Fruit fly (Drosophila melanogaster) whole organism, adult: ENCODE measurements around the gene Frl.

Experiments
- CG11617 ChIP-seq: fragments of 200-800 bp; sonication (Bioruptor generic); optimal IDR thresholded peaks from 2 replicates; lab custom pipeline; 2017; ENCODE audit warnings: mild to moderate bottlenecking, missing biosample characterization, missing genetic modification reagents, missing genetic modification characterization
- CG12768 ChIP-seq: fragments of 200-800 bp; sonication (Bioruptor generic); optimal IDR thresholded peaks from 2 replicates; lab custom pipeline; 2017; ENCODE audit warnings: missing biosample characterization, missing genetic modification characterization, mild to moderate bottlenecking, moderate library complexity, missing genetic modification reagents
- CG14711 ChIP-seq: fragments of 200-800 bp; sonication (Bioruptor generic); optimal IDR thresholded peaks from 2 replicates; lab custom pipeline; 2018; ENCODE audit warnings: missing biosample characterization, mild to moderate bottlenecking, missing genetic modification characterization, moderate library complexity
- CG1620 ChIP-seq: fragments of 200-800 bp; sonication (Bioruptor generic); optimal IDR thresholded peaks from 2 replicates; lab custom pipeline; 2016; ENCODE audit warnings: missing biosample characterization, missing genetic modification characterization
- CG33017 ChIP-seq: fragments of 200-800 bp; sonication (Bioruptor generic); optimal IDR thresholded peaks from 2 replicates; lab custom pipeline; 2018; ENCODE audit warnings: missing biosample characterization, mild to moderate bottlenecking, missing genetic modification characterization, moderate library complexity
- CG5204 ChIP-seq: fragments of 200-800 bp; sonication (Bioruptor generic); optimal IDR thresholded peaks from 2 replicates; lab custom pipeline; 2016; ENCODE audit warnings: missing biosample characterization, missing genetic modification characterization
- CG7045 ChIP-seq: fragments of 200-800 bp; sonication (Bioruptor generic); optimal IDR thresholded peaks from 2 replicates; lab custom pipeline; 2017; ENCODE audit warnings: missing biosample characterization, mild to moderate bottlenecking, missing genetic modification characterization
- CG7101 ChIP-seq: fragments of 200-800 bp; sonication (Bioruptor generic); optimal IDR thresholded peaks from 2 replicates; lab custom pipeline; 2018; ENCODE audit warnings: missing biosample characterization, mild to moderate bottlenecking, missing genetic modification characterization, moderate library complexity
- Clk ChIP-seq: fragments of 200-800 bp; sonication (Bioruptor generic); optimal IDR thresholded peaks from 2 replicates; lab custom pipeline; 2017; ENCODE audit warnings: missing biosample characterization, missing genetic modification characterization
- Crg-1 ChIP-seq: fragments of 200-800 bp; sonication (Bioruptor generic); optimal IDR thresholded peaks from 2 replicates; lab custom pipeline; 2016; ENCODE audit warnings: missing biosample characterization, missing genetic modification characterization
- Hr96 ChIP-seq: fragments of 200-800 bp; sonication (Bioruptor generic); optimal IDR thresholded peaks from 2 replicates; lab custom pipeline; 2016; ENCODE audit warnings: missing biosample characterization, missing genetic modification characterization
- Mnt ChIP-seq: fragments of 200-800 bp; sonication (Bioruptor generic); optimal IDR thresholded peaks from 2 replicates; lab custom pipeline; 2016; ENCODE audit warnings: missing biosample characterization, mild to moderate bottlenecking, missing genetic modification characterization
- bab1 ChIP-seq: fragments of 200-800 bp; sonication (Bioruptor generic); optimal IDR thresholded peaks from 3 replicates; lab custom pipeline; 2019; ENCODE audit warnings: missing biosample characterization, mild to moderate bottlenecking, missing genetic modification characterization, moderate library complexity
- cic ChIP-seq: fragments of 200-800 bp; sonication (Bioruptor generic); optimal IDR thresholded peaks from 2 replicates; lab custom pipeline; 2017; ENCODE audit warnings: missing biosample characterization, mild to moderate bottlenecking, missing genetic modification characterization, moderate library complexity
- cnc ChIP-seq, 2 experiments: fragments of >200 bp; optimal IDR thresholded peaks; 2 replicates each; lab custom pipeline; 2017
- kay ChIP-seq: fragments of 200-800 bp; sonication (Bioruptor generic); peaks from one replicate; lab custom pipeline; 2016; ENCODE audit warnings: missing biosample characterization, missing genetic modification characterization, borderline replicate concordance
- ovo ChIP-seq: fragments of 200-800 bp; sonication (Bioruptor generic); optimal IDR thresholded peaks from 2 replicates; lab custom pipeline; 2016; ENCODE audit warnings: missing biosample characterization, missing genetic modification characterization
- pad ChIP-seq: fragments of 200-800 bp; sonication (Bioruptor generic); optimal IDR thresholded peaks from 3 replicates; lab custom pipeline; 2017; ENCODE audit warnings: missing biosample characterization, missing genetic modification characterization, mild to moderate bottlenecking, moderate library complexity, missing genetic modification reagents
- tj ChIP-seq: fragments of 200-800 bp; sonication (Bioruptor generic); optimal IDR thresholded peaks from 3 replicates; lab custom pipeline; 2017; ENCODE audit warnings: missing biosample characterization, mild to moderate bottlenecking, missing genetic modification characterization, moderate library complexity
- toe ChIP-seq: fragments of 200-800 bp; sonication (Bioruptor generic); optimal IDR thresholded peaks from 2 replicates; lab custom pipeline; 2016; ENCODE audit warnings: missing biosample characterization, missing genetic modification characterization

The Frl gene

dm6 chr3L:14111411-14111810 is 58.4 kb downstream of the Frl start:
- TF ChIP-seq CG33017: no peak
- peak; percentile 0 for TF ChIP-seq Mnt (GFP tag; lab: Kevin White, UChicago)
- TF ChIP-seq cnc (optimal IDR thresholded peaks at IDR 0.05; lab: Kevin White, UChicago): no peak
- TF ChIP-seq pad (GFP tag; lab: Kevin White, UChicago): peak; percentile 15
- peak; percentile 49 for TF ChIP-seq ovo (GFP tag; lab: Kevin White, UChicago)
- TF ChIP-seq Crg-1 (GFP tag; lab: Kevin White, UChicago): no peak
- no peak for TF ChIP-seq CG7045
- TF ChIP-seq toe (GFP tag; lab: Kevin White, UChicago): peak; percentile 60
- TF ChIP-seq Hr96 (GFP tag; lab: Kevin White, UChicago): peak; percentile 60
- no peak for TF ChIP-seq CG5204 (GFP tag; lab: Kevin White, UChicago)
- TF ChIP-seq cic (GFP tag; lab: Kevin White, UChicago): no peak
- TF ChIP-seq kay (GFP tag; lab: Kevin White, UChicago): no peak
- TF ChIP-seq CG11617 (GFP tag; lab: Kevin White, UChicago): no peak
- TF ChIP-seq tj: no peak
- TF ChIP-seq bab1 (GFP tag; lab: Kevin White, UChicago): peak; percentile 85
- peak; percentile 73 for TF ChIP-seq CG1620 (GFP tag; lab: Kevin White, UChicago)
- TF ChIP-seq CG14711 (tag; lab: Kevin White, UChicago): no peak
- TF ChIP-seq CG7101: peak; percentile 44
- no peak for TF ChIP-seq CG12768 (GFP tag; lab: Kevin White, UChicago)
- no peak for TF ChIP-seq Clk (GFP tag; lab: Kevin White, UChicago)

- TF ChIP-seq CG11617 (GFP tag; lab: Kevin White, UChicago) (no peak), CG5204 (GFP tag; lab: Kevin White, UChicago) (no peak), tj (no peak), toe (GFP tag; lab: Kevin White, UChicago) (no peak), cic (GFP tag; lab: Kevin White, UChicago) (no peak), pad (GFP tag; lab: Kevin White, UChicago) (no peak), cnc (optimal IDR thresholded peaks at IDR 0.05; lab: Kevin White, UChicago) (no peak), Mnt (GFP tag; lab: Kevin White, UChicago) (no peak), Clk (GFP tag; lab: Kevin White, UChicago) (no peak), CG7101 (no peak)
Measured at dm6 chr3L:14112899-14113430, 60.0 kb downstream of the Frl start.

- TF ChIP-seq cnc (optimal IDR thresholded peaks at IDR 0.05; lab: Kevin White, UChicago) (no peak), kay (GFP tag; lab: Kevin White, UChicago) (no peak), tj (no peak), Clk (GFP tag; lab: Kevin White, UChicago) (no peak), CG14711 (tag; lab: Kevin White, UChicago) (no peak)
Measured at dm6 chr3L:14114084-14114483, 61.1 kb downstream of the Frl start.

- TF ChIP-seq CG14711 (tag; lab: Kevin White, UChicago): no peak
- TF ChIP-seq CG33017: no peak
- no peak for TF ChIP-seq CG11617 (GFP tag; lab: Kevin White, UChicago)
- no peak for TF ChIP-seq tj
Measured at dm6 chr3L:14118767-14119166, 65.8 kb downstream of the Frl start.
